Worm (Caenorhabditis elegans) whole organism, L3 larva: Measurements from ENCODE around the gene atf-2.

Source experiments
- ZK546.5 ChIP-seq: sonication (generic microtip); optimal IDR thresholded peaks from 2 replicates; lab custom pipeline; 2017; ENCODE audit warnings: missing biosample characterization, missing genetic modification characterization
- aly-2 ChIP-seq: fragments of 150-350 bp; optimal IDR thresholded peaks from 2 replicates; lab custom pipeline; 2014; ENCODE audit warnings: missing biosample characterization, missing genetic modification characterization
- ama-1 ChIP-seq: fragments of 150-350 bp; optimal IDR thresholded peaks from 2 replicates; lab custom pipeline; 2018
- ceh-16 ChIP-seq: sonication (generic microtip); optimal IDR thresholded peaks from 2 replicates; lab custom pipeline; 2017; ENCODE audit warnings: missing biosample characterization, missing genetic modification characterization
- ceh-28 ChIP-seq: fragments of 150-350 bp; optimal IDR thresholded peaks from 2 replicates; lab custom pipeline; 2014; ENCODE audit warnings: missing biosample characterization, missing genetic modification reagents, missing genetic modification characterization
- ceh-82 ChIP-seq: fragments of 150-350 bp; optimal IDR thresholded peaks from 2 replicates; lab custom pipeline; 2014; ENCODE audit warnings: missing biosample characterization, missing genetic modification characterization
- ceh-9 ChIP-seq: sonication (generic microtip); optimal IDR thresholded peaks from 2 replicates; lab custom pipeline; 2018; ENCODE audit warnings: missing biosample characterization, missing genetic modification characterization
- daf-12 ChIP-seq: fragments of 150-350 bp; optimal IDR thresholded peaks from 2 replicates; lab custom pipeline; 2014; ENCODE audit warnings: missing biosample characterization, missing genetic modification reagents, missing genetic modification characterization
- egl-27 ChIP-seq: sonication (generic microtip); optimal IDR thresholded peaks from 4 replicates; lab custom pipeline; 2017; ENCODE audit warnings: missing biosample characterization, missing genetic modification reagents, missing genetic modification characterization
- egl-5 ChIP-seq: fragments of 150-350 bp; optimal IDR thresholded peaks from 2 replicates; lab custom pipeline; 2017; ENCODE audit warnings: missing biosample characterization, missing genetic modification reagents, missing genetic modification characterization, inconsistent platforms
- elt-1 ChIP-seq: fragments of 150-350 bp; optimal IDR thresholded peaks from 2 replicates; lab custom pipeline; 2014; ENCODE audit warnings: missing biosample characterization, missing genetic modification characterization
- elt-2 ChIP-seq: sonication (generic microtip); optimal IDR thresholded peaks from 2 replicates; lab custom pipeline; 2016; ENCODE audit warnings: missing genetic modification reagents, mild to moderate bottlenecking, missing genetic modification characterization, missing compliant biosample characterization
- elt-3 ChIP-seq, 3 experiments: fragments of 150-350 bp in 1 of 3; sonication (generic microtip) in 2 of 3; optimal IDR thresholded peaks; 2 replicates in 2 of 3; 4 replicates in 1 of 3; lab custom pipeline; 2014 to 2017; ENCODE audit warnings: missing biosample characterization in 3 of 3, missing genetic modification characterization in 3 of 3
- eor-1 ChIP-seq, 2 experiments: fragments of 150-350 bp; optimal IDR thresholded peaks; 2 replicates each; lab custom pipeline; 2014 to 2018; ENCODE audit warnings: missing biosample characterization in 2 of 2, missing genetic modification characterization in 2 of 2
- fos-1 ChIP-seq: fragments of 150-350 bp; optimal IDR thresholded peaks from 2 replicates; lab custom pipeline; 2014; ENCODE audit warnings: missing biosample characterization, missing genetic modification characterization
- hmg-11 ChIP-seq: sonication (generic microtip); optimal IDR thresholded peaks from 2 replicates; lab custom pipeline; 2016; ENCODE audit warnings: missing genetic modification characterization, missing compliant biosample characterization
- jun-1 ChIP-seq: fragments of 150-350 bp; optimal IDR thresholded peaks from 2 replicates; lab custom pipeline; 2014; ENCODE audit warnings: missing biosample characterization, missing genetic modification reagents, missing genetic modification characterization
- lin-15B ChIP-seq: fragments of 150-350 bp; optimal IDR thresholded peaks from 2 replicates; lab custom pipeline; 2014; ENCODE audit warnings: missing biosample characterization, missing genetic modification characterization
- lin-39 ChIP-seq: fragments of 150-350 bp; optimal IDR thresholded peaks from 2 replicates; lab custom pipeline; 2018; ENCODE audit warnings: missing biosample characterization, missing genetic modification reagents, missing genetic modification characterization
- lsy-12 ChIP-seq: sonication (generic microtip); optimal IDR thresholded peaks from 2 replicates; lab custom pipeline; 2016; ENCODE audit warnings: mild to moderate bottlenecking, missing genetic modification characterization, missing compliant biosample characterization
- mdl-1 ChIP-seq: fragments of 150-350 bp; optimal IDR thresholded peaks from 2 replicates; lab custom pipeline; 2014; ENCODE audit warnings: missing biosample characterization, missing genetic modification characterization
- mml-1 ChIP-seq: fragments of 150-350 bp; sonication (generic microtip); optimal IDR thresholded peaks from 3 replicates; lab custom pipeline; 2014; ENCODE audit warnings: missing biosample characterization, missing genetic modification characterization
- nfya-1 ChIP-seq: sonication (generic microtip); optimal IDR thresholded peaks from 2 replicates; lab custom pipeline; 2017; ENCODE audit warnings: missing genetic modification characterization, mild to moderate bottlenecking, missing compliant biosample characterization, antibody characterized with exemption, moderate library complexity; ENCODE audit not compliant: insufficient read depth
- nhr-11 ChIP-seq: fragments of 150-350 bp; optimal IDR thresholded peaks from 2 replicates; lab custom pipeline; 2014; ENCODE audit warnings: missing biosample characterization, missing genetic modification characterization
- nhr-23 ChIP-seq: fragments of 150-350 bp; optimal IDR thresholded peaks from 2 replicates; lab custom pipeline; 2014; ENCODE audit warnings: missing biosample characterization, missing genetic modification reagents, missing genetic modification characterization
- nhr-237 ChIP-seq: fragments of 150-350 bp; optimal IDR thresholded peaks from 2 replicates; lab custom pipeline; 2014; ENCODE audit warnings: missing biosample characterization, missing genetic modification characterization
- nhr-25 ChIP-seq: sonication (generic microtip); optimal IDR thresholded peaks from 2 replicates; lab custom pipeline; 2017; ENCODE audit warnings: missing biosample characterization, missing genetic modification characterization
- nhr-28 ChIP-seq: fragments of 150-350 bp; optimal IDR thresholded peaks from 2 replicates; lab custom pipeline; 2014; ENCODE audit warnings: missing biosample characterization, missing genetic modification characterization
- nhr-43 ChIP-seq: sonication (generic microtip); optimal IDR thresholded peaks from 2 replicates; lab custom pipeline; 2016; ENCODE audit warnings: mild to moderate bottlenecking, missing genetic modification characterization, missing compliant biosample characterization; ENCODE audit not compliant: poor library complexity, severe bottlenecking
- nhr-67 ChIP-seq: fragments of 150-350 bp; optimal IDR thresholded peaks from 2 replicates; lab custom pipeline; 2014; ENCODE audit warnings: missing biosample characterization, missing genetic modification characterization
- nhr-76 ChIP-seq: fragments of 150-350 bp; sonication (generic microtip); optimal IDR thresholded peaks from 5 replicates; lab custom pipeline; 2014; ENCODE audit warnings: missing biosample characterization, missing genetic modification characterization
- nhr-77 ChIP-seq: fragments of 150-350 bp; optimal IDR thresholded peaks from 2 replicates; lab custom pipeline; 2014; ENCODE audit warnings: missing biosample characterization, missing genetic modification characterization
- pha-4 ChIP-seq: fragments of 150-350 bp; optimal IDR thresholded peaks from 2 replicates; lab custom pipeline; 2014; ENCODE audit warnings: missing biosample characterization, missing genetic modification reagents, missing genetic modification characterization
- pqm-1 ChIP-seq: fragments of 150-350 bp; optimal IDR thresholded peaks from 2 replicates; lab custom pipeline; 2017; ENCODE audit warnings: missing biosample characterization, missing genetic modification characterization, inconsistent platforms
- skn-1 ChIP-seq: fragments of 150-350 bp; optimal IDR thresholded peaks from 2 replicates; lab custom pipeline; 2014; ENCODE audit warnings: missing biosample characterization, missing genetic modification characterization
- snpc-4 ChIP-seq: fragments of 150-350 bp; optimal IDR thresholded peaks from 2 replicates; lab custom pipeline; 2014; ENCODE audit warnings: missing biosample characterization, missing genetic modification characterization
- zag-1 ChIP-seq: fragments of 150-350 bp; optimal IDR thresholded peaks from 2 replicates; lab custom pipeline; 2014; ENCODE audit warnings: missing biosample characterization, missing genetic modification characterization
- ztf-11 ChIP-seq: fragments of 150-350 bp; optimal IDR thresholded peaks from 2 replicates; lab custom pipeline; 2014; ENCODE audit warnings: missing biosample characterization, missing genetic modification characterization
- ztf-4 ChIP-seq: fragments of 150-350 bp; optimal IDR thresholded peaks from 2 replicates; lab custom pipeline; 2014; ENCODE audit warnings: missing biosample characterization, missing genetic modification characterization

The atf-2 gene

DNA sequence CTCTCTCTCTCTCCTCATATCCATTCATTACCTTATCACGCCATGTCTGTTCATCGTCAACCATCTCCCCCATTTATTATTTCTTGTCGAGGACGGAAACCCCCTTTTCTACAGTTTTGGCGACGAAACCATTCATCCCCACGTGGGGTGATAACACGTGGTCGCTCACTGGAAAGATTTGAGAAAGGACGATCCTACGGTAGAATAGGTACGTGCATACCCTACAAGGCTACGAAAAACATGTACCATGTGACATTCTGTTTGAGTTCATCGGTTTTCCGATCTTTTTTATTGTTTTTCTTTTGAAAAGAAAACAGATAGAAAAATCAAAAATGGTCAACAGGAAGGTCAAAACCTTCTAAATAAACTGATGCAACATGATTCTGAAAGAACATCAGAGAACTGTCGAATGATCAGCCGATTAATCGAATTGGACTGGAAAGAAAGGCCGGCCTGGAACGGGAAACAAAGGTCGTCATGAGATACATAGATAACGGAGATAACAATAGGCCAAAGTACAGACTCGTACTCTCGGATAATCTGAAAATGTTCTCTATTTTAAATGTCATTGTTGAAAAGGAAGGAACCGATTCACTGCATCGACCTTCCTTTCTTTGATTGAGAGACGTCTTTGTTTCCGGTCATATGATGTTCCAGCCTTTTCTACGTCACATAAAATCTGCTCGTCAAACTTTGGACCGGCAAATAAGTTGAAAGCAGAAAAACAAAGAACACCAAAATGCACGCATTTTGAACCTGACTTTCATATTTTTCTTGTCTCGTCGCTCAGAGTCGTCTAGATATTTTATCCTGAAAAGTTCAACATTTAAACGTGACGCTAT, 9.6 kb upstream of the atf-2 start (continued):
- TF ChIP-seq hmg-11 (no peak), ZK546.5 (tag; lab: Kevin White, UChicago) (no peak), ztf-11 (tag; lab: Kevin White, UChicago) (no peak), pha-4 (tag; lab: Kevin White, UChicago) (no peak), mml-1 (no peak), fos-1 (tag; lab: Kevin White, UChicago) (no peak), eor-1 (tag; optimal IDR thresholded peaks at IDR 0.05; lab: Kevin White, UChicago) (no peak)

- TF ChIP-seq lin-15B (tag; lab: Kevin White, UChicago) (peak; percentile 21), nhr-237 (tag; lab: Kevin White, UChicago) (no peak), fos-1 (tag; lab: Kevin White, UChicago) (no peak)
Measured at ce11 chrII:8742972-8743371, 8.8 kb upstream of the atf-2 start.

ce11 chrII:8743379-8744173, 8.2 kb upstream of the atf-2 start, which contains the start of gene mak-1:
TSS of gene mak-1 (plus strand) at chrII:8744071.
- TF ChIP-seq ceh-28 (tag; lab: Kevin White, UChicago) (no peak), nhr-23 (peak; percentile 17), mml-1 (no peak), ztf-11 (tag; lab: Kevin White, UChicago) (no peak), jun-1 (tag; lab: Kevin White, UChicago) (peak; percentile 75), nhr-43 (tag; lab: Kevin White, UChicago) (peak; percentile 65), nhr-77 (tag; lab: Kevin White, UChicago) (no peak), ceh-9 (no peak), lin-39 (tag; lab: Kevin White, UChicago) (peak; percentile 30), pqm-1 (tag; lab: Kevin White, UChicago) (peak; percentile 46), elt-2 (tag; lab: Kevin White, UChicago) (peak; percentile 90), nhr-237 (tag; lab: Kevin White, UChicago) (no peak), nfya-1 (tag; lab: Kevin White, UChicago) (peak; percentile 76), nhr-25 (tag; lab: Kevin White, UChicago) (peak; percentile 55), nhr-76 (no peak), snpc-4 (tag; lab: Kevin White, UChicago) (no peak), aly-2 (tag; lab: Kevin White, UChicago) (no peak), ama-1 (lab: Kevin White, UChicago) (peak; percentile 94)

- peak; percentile 3 for TF ChIP-seq pqm-1 (tag; lab: Kevin White, UChicago)
- no peak for TF ChIP-seq nhr-11 (tag; lab: Kevin White, UChicago)
- TF ChIP-seq elt-2 (tag; lab: Kevin White, UChicago): peak; percentile 24
- TF ChIP-seq ztf-11 (tag; lab: Kevin White, UChicago): no peak
- no peak for TF ChIP-seq aly-2 (tag; lab: Kevin White, UChicago)
- TF ChIP-seq egl-27 (tag; lab: Kevin White, UChicago): no peak
- no peak for TF ChIP-seq fos-1 (tag; lab: Kevin White, UChicago)
- peak; percentile 67 for TF ChIP-seq nhr-23
- no peak for TF ChIP-seq mml-1
- no peak for TF ChIP-seq nhr-67 (tag; lab: Kevin White, UChicago)
- TF ChIP-seq ceh-28 (tag; lab: Kevin White, UChicago): no peak
- no peak for TF ChIP-seq elt-3 (tag; optimal IDR thresholded peaks at IDR 0.05; lab: Kevin White, UChicago)
- no peak for TF ChIP-seq egl-5 (tag; lab: Kevin White, UChicago)
- no peak for TF ChIP-seq nhr-28 (tag; lab: Kevin White, UChicago)
- TF ChIP-seq mdl-1: peak; percentile 14
- no peak for TF ChIP-seq skn-1 (tag; lab: Kevin White, UChicago)
- no peak for TF ChIP-seq zag-1
- TF ChIP-seq ceh-9: no peak
- peak; percentile 4 for TF ChIP-seq ztf-4 (tag; lab: Kevin White, UChicago)
- no peak for TF ChIP-seq nhr-76
- TF ChIP-seq nhr-77 (tag; lab: Kevin White, UChicago): no peak
- no peak for TF ChIP-seq snpc-4 (tag; lab: Kevin White, UChicago)
- TF ChIP-seq nfya-1 (tag; lab: Kevin White, UChicago): peak; percentile 37
- no peak for TF ChIP-seq lsy-12
- peak; percentile 41 for TF ChIP-seq pha-4 (tag; lab: Kevin White, UChicago)
- peak; percentile 96 for TF ChIP-seq ama-1 (lab: Kevin White, UChicago)
- TF ChIP-seq ceh-82 (tag; lab: Kevin White, UChicago): no peak
- peak; percentile 20 for TF ChIP-seq jun-1 (tag; lab: Kevin White, UChicago)
- no peak for TF ChIP-seq elt-1 (tag; lab: Kevin White, UChicago)
- no peak for TF ChIP-seq ceh-16 (tag; lab: Kevin White, UChicago)
- TF ChIP-seq daf-12: no peak
Measured at ce11 chrII:8744555-8745448, 7.0 kb upstream of the atf-2 start.
